Worm (Caenorhabditis elegans): ENCODE measurements around the gene T01D1.7.

DNA sequence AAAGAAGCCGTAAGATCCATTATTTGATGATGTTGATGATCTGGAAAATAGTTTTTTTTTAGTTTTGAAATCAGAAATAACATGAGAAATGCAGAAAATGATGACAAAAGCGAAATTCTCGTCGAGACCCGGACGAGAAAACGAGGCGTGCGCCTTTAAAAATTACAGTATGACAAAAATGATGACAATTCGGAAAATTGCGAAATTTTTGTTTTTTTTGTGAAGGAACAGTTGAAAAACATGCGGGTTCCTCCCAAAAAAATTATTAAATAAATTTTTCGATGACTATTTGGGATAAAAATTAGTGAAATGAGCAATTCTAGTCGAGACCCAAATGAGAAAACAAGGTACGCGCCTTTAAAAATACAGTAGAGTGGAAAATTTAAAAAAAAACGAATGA lies 47.0 kb upstream of the T01D1.7 start, which contains the start of gene ubxn-3:
- no peak for TF ChIP-seq dao-5 (tag; optimal IDR thresholded peaks at IDR 0.05)
- no peak for TF ChIP-seq him-1 (tag; optimal IDR thresholded peaks at IDR 0.05)
